Fruit fly (Drosophila melanogaster) whole organism, embryonic: Measurements from ENCODE around the gene kibra.

Experiments
- Atf6 ChIP-seq: fragments of 200-800 bp; sonication (Bioruptor generic); IDR thresholded peaks from 2 replicates; pipeline ENCODE4 v1.3.6; 2022; ENCODE audit warnings: missing biosample characterization, missing genetic modification characterization
- Bteb2 ChIP-seq: fragments of 200-800 bp; sonication (Bioruptor generic); optimal IDR thresholded peaks from 2 replicates; lab custom pipeline; 2016; ENCODE audit warnings: missing biosample characterization, missing genetic modification characterization
- CG10565 ChIP-seq: fragments of 200-800 bp; sonication (Bioruptor generic); optimal IDR thresholded peaks from 3 replicates; lab custom pipeline; 2016; ENCODE audit warnings: missing biosample characterization, mild to moderate bottlenecking, missing genetic modification characterization
- CG1233 ChIP-seq: fragments of 200-800 bp; sonication (Bioruptor generic); optimal IDR thresholded peaks from 4 replicates; lab custom pipeline; 2018; ENCODE audit warnings: missing biosample characterization, mild to moderate bottlenecking, missing genetic modification characterization
- CG17385 ChIP-seq: fragments of 200-800 bp; sonication (Bioruptor generic); optimal IDR thresholded peaks from 3 replicates; lab custom pipeline; 2018; ENCODE audit warnings: missing biosample characterization, mild to moderate bottlenecking, missing genetic modification characterization
- CG18764 ChIP-seq: fragments of 200-800 bp; sonication (Bioruptor generic); optimal IDR thresholded peaks from 3 replicates; lab custom pipeline; 2016; ENCODE audit warnings: missing biosample characterization, missing genetic modification characterization
- CG30020 ChIP-seq: fragments of 200-800 bp; optimal IDR thresholded peaks from 2 replicates; lab custom pipeline; 2019; ENCODE audit warnings: missing biosample characterization, mild to moderate bottlenecking, missing genetic modification characterization, moderate library complexity
- CG3065 ChIP-seq: fragments of 200-800 bp; sonication (Bioruptor generic); optimal IDR thresholded peaks from 2 replicates; lab custom pipeline; 2016; ENCODE audit warnings: missing biosample characterization, missing genetic modification characterization
- CG34224 ChIP-seq: fragments of 200-800 bp; sonication (Bioruptor generic); IDR thresholded peaks from 3 replicates; pipeline ENCODE4 v1.3.6; 2022; ENCODE audit warnings: missing biosample characterization, missing genetic modification characterization; ENCODE audit not compliant: partially characterized antibody
- CG3847 ChIP-seq: fragments of 200-800 bp; sonication (Bioruptor generic); IDR thresholded peaks from 2 replicates; pipeline ENCODE4 v1.3.6; 2022; ENCODE audit warnings: missing biosample characterization, missing genetic modification characterization
- CG43689 ChIP-seq: fragments of 200-800 bp; sonication (Bioruptor generic); IDR thresholded peaks from 2 replicates; pipeline ENCODE4 v1.3.6; 2022; ENCODE audit warnings: missing biosample characterization, missing genetic modification characterization
- CG6765 ChIP-seq: fragments of 200-800 bp; sonication (Bioruptor generic); optimal IDR thresholded peaks from 3 replicates; lab custom pipeline; 2017; ENCODE audit warnings: missing biosample characterization, mild to moderate bottlenecking, missing genetic modification characterization
- CG8388 ChIP-seq: fragments of 200-800 bp; sonication (Bioruptor generic); optimal IDR thresholded peaks from 2 replicates; lab custom pipeline; 2019; ENCODE audit warnings: missing biosample characterization, mild to moderate bottlenecking, missing genetic modification characterization, moderate library complexity
- CG8765 ChIP-seq: fragments of 200-800 bp; sonication (Bioruptor generic); IDR thresholded peaks from 2 replicates; pipeline ENCODE4 v1.3.6; 2022; ENCODE audit warnings: missing biosample characterization, missing genetic modification characterization
- CG9797 ChIP-seq: fragments of 200-800 bp; sonication (Bioruptor generic); optimal IDR thresholded peaks from 3 replicates; lab custom pipeline; 2018; ENCODE audit warnings: missing biosample characterization, mild to moderate bottlenecking, missing genetic modification characterization
- CrebB ChIP-seq: fragments of 200-800 bp; sonication (Bioruptor generic); optimal IDR thresholded peaks from 3 replicates; lab custom pipeline; 2018; ENCODE audit warnings: missing biosample characterization, mild to moderate bottlenecking, missing genetic modification characterization
- Dfd ChIP-seq, 2 experiments: fragments of >200 bp; optimal IDR thresholded peaks; 2 replicates each; lab custom pipeline; 2017; ENCODE audit warnings: missing biosample characterization in 2 of 2, missing genetic modification characterization in 2 of 2
- Dll ChIP-seq: fragments of 200-800 bp; sonication (Bioruptor generic); IDR thresholded peaks from 4 replicates; pipeline ENCODE4 v1.3.6; 2022; ENCODE audit warnings: missing biosample characterization, missing genetic modification characterization; ENCODE audit not compliant: partially characterized antibody
- E2f2 ChIP-seq: fragments of 200-800 bp; sonication (Bioruptor generic); IDR thresholded peaks from 2 replicates; pipeline ENCODE4 v1.3.6; 2022; ENCODE audit warnings: missing biosample characterization, missing genetic modification characterization
- Fer2 ChIP-seq: fragments of 200-800 bp; sonication (Bioruptor generic); optimal IDR thresholded peaks from 2 replicates; lab custom pipeline; 2018; ENCODE audit warnings: missing biosample characterization, mild to moderate bottlenecking, missing genetic modification characterization, moderate library complexity
- Hand ChIP-seq: fragments of 200-800 bp; sonication (Bioruptor generic); optimal IDR thresholded peaks from 2 replicates; lab custom pipeline; 2017; ENCODE audit warnings: mild to moderate bottlenecking, missing biosample characterization, missing genetic modification reagents, missing genetic modification characterization
- Hey ChIP-seq: fragments of 200-800 bp; sonication (Bioruptor generic); optimal IDR thresholded peaks from 3 replicates; lab custom pipeline; 2018; ENCODE audit warnings: missing biosample characterization, mild to moderate bottlenecking, missing genetic modification characterization
- Kr ChIP-seq: fragments of 200-800 bp; sonication (Bioruptor generic); optimal IDR thresholded peaks from 2 replicates; lab custom pipeline; 2017; ENCODE audit warnings: missing biosample characterization, mild to moderate bottlenecking, missing genetic modification characterization
- MBD-R2 ChIP-seq: fragments of 200-800 bp; sonication (Bioruptor generic); IDR thresholded peaks from 2 replicates; pipeline ENCODE4 v1.3.6; 2022; ENCODE audit warnings: missing biosample characterization, missing genetic modification characterization
- Opbp ChIP-seq: fragments of 200-800 bp; sonication (Bioruptor generic); IDR thresholded peaks from 3 replicates; pipeline ENCODE4 v1.3.6; 2022; ENCODE audit warnings: missing biosample characterization, missing genetic modification characterization; ENCODE audit not compliant: partially characterized antibody
- Rfx ChIP-seq: fragments of 200-800 bp; sonication (Bioruptor generic); IDR thresholded peaks from 2 replicates; pipeline ENCODE4 v1.3.6; 2022; ENCODE audit warnings: missing biosample characterization, missing genetic modification characterization
- Scr ChIP-seq: fragments of 200-800 bp; sonication (Bioruptor generic); IDR thresholded peaks from 2 replicates; pipeline ENCODE4 v1.3.6; 2022; ENCODE audit warnings: missing biosample characterization, missing genetic modification characterization; ENCODE audit not compliant: partially characterized antibody
- Sin3A ChIP-seq: fragments of >200 bp; optimal IDR thresholded peaks from 2 replicates; lab custom pipeline; 2018
- TFAM ChIP-seq: fragments of 200-800 bp; sonication (Bioruptor generic); optimal IDR thresholded peaks from 2 replicates; lab custom pipeline; 2017; ENCODE audit warnings: missing biosample characterization, missing genetic modification characterization, inconsistent platforms
- ase ChIP-seq: fragments of 200-800 bp; sonication (Bioruptor generic); IDR thresholded peaks from 3 replicates; pipeline ENCODE4 v1.3.6; 2022; ENCODE audit warnings: missing biosample characterization, missing genetic modification characterization
- bbx ChIP-seq: fragments of 200-800 bp; sonication (Bioruptor generic); IDR thresholded peaks from 2 replicates; pipeline ENCODE4 v1.3.6; 2022; ENCODE audit warnings: missing biosample characterization, missing genetic modification characterization; ENCODE audit not compliant: partially characterized antibody
- chinmo ChIP-seq: fragments of 200-800 bp; sonication (Bioruptor generic); IDR thresholded peaks from 4 replicates; pipeline ENCODE4 v1.3.6; 2022; ENCODE audit warnings: missing biosample characterization, missing genetic modification characterization; ENCODE audit not compliant: partially characterized antibody
- dan ChIP-seq: fragments of 200-800 bp; sonication (Bioruptor generic); IDR thresholded peaks from 2 replicates; pipeline ENCODE4 v1.3.6; 2022; ENCODE audit warnings: missing biosample characterization, missing genetic modification characterization
- dmrt11E ChIP-seq: fragments of 200-800 bp; sonication (Bioruptor generic); optimal IDR thresholded peaks from 3 replicates; lab custom pipeline; 2018; ENCODE audit warnings: missing biosample characterization, mild to moderate bottlenecking, missing genetic modification characterization, moderate library complexity
- en ChIP-seq: fragments of 200-800 bp; sonication (Bioruptor generic); optimal IDR thresholded peaks from 2 replicates; lab custom pipeline; 2016; ENCODE audit warnings: missing biosample characterization, missing genetic modification characterization
- hb ChIP-seq: fragments of 200-800 bp; sonication (Bioruptor generic); IDR thresholded peaks from 3 replicates; pipeline ENCODE4 v1.3.6; 2022; ENCODE audit warnings: missing biosample characterization, missing genetic modification characterization; ENCODE audit not compliant: partially characterized antibody
- hkb ChIP-seq, 2 experiments: fragments of 200-800 bp in 1 of 2; fragments of >200 bp in 1 of 2; sonication (Bioruptor generic) in 1 of 2; IDR thresholded peaks in 1 of 2; optimal IDR thresholded peaks in 1 of 2; 2 replicates each; pipeline versions ENCODE4 v1.3.6 to Lab custom; 2017 to 2022; ENCODE audit warnings: missing biosample characterization in 1 of 2, missing genetic modification characterization in 1 of 2
- jigr1 ChIP-seq: fragments of 200-800 bp; sonication (Bioruptor generic); IDR thresholded peaks from 3 replicates; pipeline ENCODE4 v1.3.6; 2022; ENCODE audit warnings: missing biosample characterization, missing genetic modification characterization
- peb ChIP-seq: fragments of 200-800 bp; sonication (Bioruptor generic); IDR thresholded peaks from 2 replicates; pipeline ENCODE4 v1.3.6; 2022; ENCODE audit warnings: missing biosample characterization, missing genetic modification characterization
- phol ChIP-seq: fragments of 200-800 bp; sonication (Bioruptor generic); optimal IDR thresholded peaks from 3 replicates; lab custom pipeline; 2018; ENCODE audit warnings: missing biosample characterization, mild to moderate bottlenecking, missing genetic modification characterization, moderate library complexity
- repo ChIP-seq: fragments of 200-800 bp; sonication (Bioruptor generic); optimal IDR thresholded peaks from 2 replicates; lab custom pipeline; 2016; ENCODE audit warnings: missing biosample characterization, missing genetic modification characterization
- rib ChIP-seq: fragments of 200-800 bp; sonication (Bioruptor generic); IDR thresholded peaks from 2 replicates; pipeline ENCODE4 v1.3.6; 2022; ENCODE audit warnings: missing biosample characterization, missing genetic modification characterization
- sc ChIP-seq, 3 experiments: fragments of >200 bp in 2 of 3; fragments of 200-800 bp in 1 of 3; sonication (Bioruptor generic) in 1 of 3; optimal IDR thresholded peaks; 2 replicates in 2 of 3; 3 replicates in 1 of 3; lab custom pipeline; 2017; ENCODE audit warnings: mild to moderate bottlenecking in 1 of 3, missing biosample characterization in 1 of 3, missing genetic modification characterization in 1 of 3, missing genetic modification reagents in 1 of 3
- seq ChIP-seq: fragments of 200-800 bp; sonication (Bioruptor generic); IDR thresholded peaks from 2 replicates; pipeline ENCODE4 v1.3.6; 2022; ENCODE audit warnings: missing biosample characterization, missing genetic modification characterization
- sim ChIP-seq: fragments of 200-800 bp; sonication (Bioruptor generic); IDR thresholded peaks from 2 replicates; pipeline ENCODE4 v1.3.6; 2022; ENCODE audit warnings: missing biosample characterization, missing genetic modification characterization
- tap ChIP-seq: fragments of 200-800 bp; optimal IDR thresholded peaks from 3 replicates; lab custom pipeline; 2019; ENCODE audit warnings: missing biosample characterization, mild to moderate bottlenecking, missing genetic modification characterization, moderate library complexity
- vfl ChIP-seq: fragments of 200-800 bp; sonication (Bioruptor generic); optimal IDR thresholded peaks from 2 replicates; lab custom pipeline; 2016; ENCODE audit warnings: missing biosample characterization, missing genetic modification characterization

Gene kibra

DNA sequence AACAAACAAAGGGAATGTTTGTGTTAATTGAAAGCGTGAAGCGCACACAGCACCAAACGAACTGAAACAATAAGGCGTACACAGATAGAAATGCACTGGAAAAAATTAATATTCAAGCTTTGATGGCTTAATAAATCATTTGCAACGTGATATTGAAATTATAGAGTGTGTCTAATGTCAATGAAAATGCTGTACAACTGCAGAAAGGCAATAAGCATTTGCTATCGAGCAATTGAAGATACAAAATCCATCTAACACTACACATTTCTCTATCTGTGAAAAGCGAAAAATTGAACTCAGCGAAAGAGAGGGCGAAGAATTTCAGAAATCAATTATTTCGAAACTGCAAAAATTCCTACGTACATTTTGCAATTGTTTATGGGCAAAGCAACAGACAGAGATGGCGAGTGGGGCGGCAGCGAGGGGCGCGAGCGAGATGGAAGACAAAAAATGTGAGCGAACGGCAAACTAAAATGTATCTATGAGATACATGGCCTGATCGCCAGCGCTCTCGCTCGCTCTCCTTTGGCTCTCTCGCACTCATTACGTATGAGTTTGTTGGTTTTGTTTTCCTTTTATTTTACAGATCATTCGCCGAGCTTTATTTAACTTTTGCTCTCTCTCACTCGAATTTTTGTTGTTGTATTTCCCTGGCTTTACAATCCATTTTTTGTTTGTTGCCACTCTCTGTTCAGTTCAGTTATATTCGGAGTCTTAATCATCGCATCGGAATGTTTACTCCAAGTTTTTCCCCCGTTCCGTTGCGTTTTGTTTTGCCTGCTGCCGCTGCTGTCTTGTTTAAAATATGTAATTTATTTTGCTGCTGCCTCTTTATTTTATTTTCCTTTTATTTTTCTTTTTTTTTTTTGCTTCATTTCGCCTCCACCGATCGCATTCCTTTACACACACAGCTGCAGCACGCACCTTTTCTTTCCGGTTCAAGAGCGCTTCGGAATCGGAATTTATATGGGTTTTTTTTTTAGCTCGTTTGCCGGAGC is 1.8 kb downstream of the kibra start (continued):
- no peak for TF ChIP-seq CG10565 (GFP tag; lab: Kevin White, UChicago)
- peak; percentile 55 for TF ChIP-seq CG1233 (GFP tag; lab: Kevin White, UChicago)
- peak; percentile 66 for TF ChIP-seq repo (GFP tag; lab: Kevin White, UChicago)
- TF ChIP-seq Dfd (GFP tag; optimal IDR thresholded peaks at IDR 0.05; lab: Kevin White, UChicago): no peak
- TF ChIP-seq Dll: 0 out of 4 replicates have a peak, but pooled peaks have one; percentile 23
- peak; percentile 60 for TF ChIP-seq CG18764 (GFP tag; lab: Kevin White, UChicago)
- peak; percentile 74 for TF ChIP-seq Rfx (GFP tag; lab: Robert Waterston, UW)
- TF ChIP-seq chinmo (GFP tag; lab: Robert Waterston, UW): peak; percentile 73; the same call in 1 of the 4 replicates
- no peak for TF ChIP-seq CG6765 (GFP tag; lab: Kevin White, UChicago)
- TF ChIP-seq seq: peak; percentile 76
- TF ChIP-seq Bteb2 (GFP tag; lab: Kevin White, UChicago): peak; percentile 35
- TF ChIP-seq Kr (GFP tag; lab: Kevin White, UChicago): no peak
- TF ChIP-seq Atf6 (GFP tag; lab: Robert Waterston, UW): peak; percentile 73; the same call in 1 of the 2 replicates
- TF ChIP-seq Scr: no peak
- TF ChIP-seq Fer2 (tag; lab: Kevin White, UChicago): no peak
- TF ChIP-seq CG43689: no peak
- peak; percentile 49 for TF ChIP-seq E2f2 (GFP tag; lab: Robert Waterston, UW)
- 0 out of 2 replicates have a peak, but pooled peaks have one; percentile 16 for TF ChIP-seq peb
- TF ChIP-seq Opbp: no peak
- peak; percentile 32 for TF ChIP-seq CG17385 (GFP tag; lab: Kevin White, UChicago)
- TF ChIP-seq CG3065 (GFP tag; lab: Kevin White, UChicago): peak; percentile 42
- no peak for TF ChIP-seq TFAM (GFP tag; lab: Kevin White, UChicago)
- peak; percentile 31; the same call in 1 of the 2 replicates for TF ChIP-seq bbx (GFP tag; lab: Robert Waterston, UW)
- no peak for TF ChIP-seq Hand
- TF ChIP-seq ase (GFP tag; lab: Robert Waterston, UW): no peak
- TF ChIP-seq tap (tag; lab: Kevin White, UChicago): peak; percentile 62
- no peak for TF ChIP-seq hb (GFP tag; lab: Robert Waterston, UW)
- TF ChIP-seq hkb (optimal IDR thresholded peaks at IDR 0.05; lab: Kevin White, UChicago): no peak
- TF ChIP-seq hkb (GFP tag; IDR thresholded peaks at IDR 0.05; lab: Robert Waterston, UW): peak; percentile 77
- no peak; the same call in 1 of the 2 replicates for TF ChIP-seq sim (GFP tag; lab: Robert Waterston, UW)
- peak; percentile 53 for TF ChIP-seq CrebB
- peak; percentile 38; the same call in 1 of the 2 replicates for TF ChIP-seq MBD-R2 (GFP tag; lab: Robert Waterston, UW)
- peak; percentile 68 for TF ChIP-seq CG8388 (GFP tag; lab: Kevin White, UChicago)
- TF ChIP-seq CG30020 (tag; lab: Kevin White, UChicago): no peak
- TF ChIP-seq en (GFP tag; lab: Kevin White, UChicago): peak; percentile 50
- no peak for TF ChIP-seq vfl (GFP tag; lab: Kevin White, UChicago)
- TF ChIP-seq CG34224 (GFP tag; lab: Robert Waterston, UW): no peak
- peak; percentile 38; the same call in 1 of the 3 replicates for TF ChIP-seq jigr1
- no peak for TF ChIP-seq Sin3A
- no peak for TF ChIP-seq CG8765 (GFP tag; lab: Robert Waterston, UW)
- TF ChIP-seq CG3847 (GFP tag; lab: Robert Waterston, UW): peak; percentile 27; the same call in 1 of the 2 replicates
- TF ChIP-seq phol (tag; lab: Kevin White, UChicago): peak; percentile 71
- peak; percentile 30; the same call in 1 of the 2 replicates for TF ChIP-seq rib (GFP tag; lab: Robert Waterston, UW)
- no peak for TF ChIP-seq sc (optimal IDR thresholded peaks at IDR 0.05; lab: Kevin White, UChicago)
- peak; percentile 27 for TF ChIP-seq sc (GFP tag; optimal IDR thresholded peaks at IDR 0.05; lab: Kevin White, UChicago)
- no peak for TF ChIP-seq CG9797 (GFP tag; lab: Kevin White, UChicago)
- no peak for TF ChIP-seq dan (GFP tag; lab: Robert Waterston, UW)
- peak; percentile 56 for TF ChIP-seq dmrt11E (tag; lab: Kevin White, UChicago)
- TF ChIP-seq Hey (tag; lab: Kevin White, UChicago): no peak
